Worm (Caenorhabditis elegans): ENCODE measurements around the gene rnp-1.

Gene rnp-1

DNA sequence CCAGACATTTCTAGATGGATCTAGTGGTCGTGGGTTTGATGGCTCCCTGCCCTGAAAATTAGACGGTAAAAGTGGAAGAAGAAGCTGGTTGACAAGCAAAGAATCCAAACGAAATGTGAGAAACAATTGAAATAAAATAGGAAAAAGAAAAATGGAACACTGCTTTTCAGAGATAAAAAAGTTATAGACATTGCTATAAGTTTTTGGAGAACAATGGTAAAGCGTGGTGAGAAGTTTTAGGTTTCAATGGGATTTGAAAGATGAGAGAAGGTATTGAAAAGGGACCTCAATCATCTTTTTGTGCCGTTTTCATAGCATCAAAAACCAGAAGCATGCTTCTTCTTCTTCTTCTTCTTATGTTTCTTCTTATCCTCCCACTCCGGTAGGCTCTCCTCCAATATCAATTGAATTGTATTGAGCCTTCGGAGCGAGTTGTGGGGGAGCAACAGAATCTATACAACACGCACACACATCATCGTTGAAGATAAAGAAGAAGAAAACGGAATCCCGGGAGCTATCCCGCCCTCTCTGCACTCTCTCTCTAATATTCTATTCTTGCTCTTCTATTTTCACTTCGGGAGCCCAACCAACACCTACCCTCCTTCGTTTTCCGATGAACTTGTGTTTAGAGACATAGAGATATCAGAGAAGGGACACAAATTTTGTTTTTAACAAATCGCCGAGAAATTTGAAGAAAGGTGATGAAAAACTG lies 42.4 kb downstream of the rnp-1 start, which contains the start of gene myo-3:
TSS of gene myo-3 (minus strand) at position 51 of the 712 bp plus-strand sequence.
- TF ChIP-seq fkh-10 (GFP tag; optimal IDR thresholded peaks at IDR 0.05) (no peak), rnt-1 (tag; optimal IDR thresholded peaks at IDR 0.05) (peak; percentile 37), hlh-6 (tag; optimal IDR thresholded peaks at IDR 0.05) (no peak), ceh-14 (tag; optimal IDR thresholded peaks at IDR 0.05) (no peak), nfya-1 (tag; optimal IDR thresholded peaks at IDR 0.05) (peak; percentile 12), gmeb-2 (tag; optimal IDR thresholded peaks at IDR 0.05) (no peak), mec-3 (tag; optimal IDR thresholded peaks at IDR 0.05; ENCODE audit: borderline replicate concordance) (no peak), eyg-1 (tag; optimal IDR thresholded peaks at IDR 0.05) (no peak), pros-1 (tag; optimal IDR thresholded peaks at IDR 0.05) (no peak), tbx-2 (tag; optimal IDR thresholded peaks at IDR 0.05) (no peak), ahr-1 (tag; optimal IDR thresholded peaks at IDR 0.05) (no peak), pha-4 (tag; optimal IDR thresholded peaks at IDR 0.05) (no peak), pax-1 (tag; optimal IDR thresholded peaks at IDR 0.05) (no peak), ceh-18 (tag; optimal IDR thresholded peaks at IDR 0.05) (peak; percentile 80), T23F11.4 (GFP tag; optimal IDR thresholded peaks at IDR 0.05) (no peak), ceh-34 (tag; optimal IDR thresholded peaks at IDR 0.05) (peak; percentile 22), elt-2 (tag; optimal IDR thresholded peaks at IDR 0.05) (no peak), lim-6 (tag; optimal IDR thresholded peaks at IDR 0.05) (no peak), unc-86 (tag; optimal IDR thresholded peaks at IDR 0.05) (no peak), hlh-30 (tag; optimal IDR thresholded peaks at IDR 0.05; ENCODE audit: insufficient read depth) (no peak), ztf-16 (tag; optimal IDR thresholded peaks at IDR 0.05) (no peak), ttx-3 (tag; optimal IDR thresholded peaks at IDR 0.05) (no peak), ceh-19 (GFP tag; optimal IDR thresholded peaks at IDR 0.05) (no peak)

DNA sequence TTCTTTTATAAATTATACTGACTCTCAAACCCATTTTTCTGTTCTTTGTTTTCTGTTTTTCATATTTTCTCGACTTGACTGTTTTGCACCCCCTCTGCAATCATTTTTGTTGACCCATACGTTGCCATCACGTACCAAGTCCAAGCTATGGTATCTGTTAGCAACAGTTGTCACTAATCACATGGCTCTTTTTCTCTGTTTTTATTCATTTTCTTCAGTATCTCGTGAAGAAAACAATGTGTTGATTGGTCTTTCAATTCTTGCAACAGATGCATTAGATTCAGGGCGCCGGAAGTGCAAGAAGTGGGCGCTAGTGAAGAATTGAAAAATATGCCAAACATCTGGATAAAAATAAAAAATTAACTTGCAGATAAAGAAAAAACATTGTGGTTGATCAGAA lies 43.4 kb downstream of the rnp-1 start:
- no peak for TF ChIP-seq tbx-7 (tag; optimal IDR thresholded peaks at IDR 0.05)
- TF ChIP-seq pha-4 (tag; optimal IDR thresholded peaks at IDR 0.05): no peak
- peak; percentile 27 for TF ChIP-seq ceh-18 (tag; optimal IDR thresholded peaks at IDR 0.05)
- TF ChIP-seq nfya-1 (tag; optimal IDR thresholded peaks at IDR 0.05): peak; percentile 23
- no peak for TF ChIP-seq unc-3 (GFP tag; conservative IDR thresholded peaks at IDR 0.05)
- no peak for TF ChIP-seq unc-3 (tag; optimal IDR thresholded peaks at IDR 0.05)
- TF ChIP-seq fkh-6 (tag; optimal IDR thresholded peaks at IDR 0.05): no peak
- TF ChIP-seq unc-55 (GFP tag; optimal IDR thresholded peaks at IDR 0.05): peak; percentile 15

DNA sequence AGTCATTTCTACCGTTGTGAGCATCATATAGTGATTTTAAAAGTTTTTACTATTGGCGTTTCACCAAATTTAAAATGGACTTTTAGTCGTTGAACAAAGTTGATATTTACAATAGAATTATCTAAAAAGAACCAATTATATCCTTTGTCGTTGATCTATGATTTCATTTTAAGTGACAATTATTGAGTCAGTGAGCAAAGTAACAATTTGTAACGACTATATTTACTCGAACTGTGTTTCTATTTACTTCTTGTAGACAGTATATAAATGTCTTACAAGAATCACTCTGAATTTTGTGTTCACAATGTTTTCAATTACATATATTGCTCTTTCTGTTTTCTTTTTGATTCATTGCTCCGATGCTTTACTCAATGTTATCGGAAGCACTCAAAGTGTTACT lies 49.1 kb downstream of the rnp-1 start, which contains the start of gene ttr-22:
TSS of gene ttr-22 (plus strand) at position 301 of the 400 bp plus-strand sequence.
- TF ChIP-seq ceh-9 (tag; optimal IDR thresholded peaks at IDR 0.05) (no peak), npax-4 (tag; optimal IDR thresholded peaks at IDR 0.05) (no peak), pqm-1 (tag; optimal IDR thresholded peaks at IDR 0.05) (no peak), ceh-14 (tag; optimal IDR thresholded peaks at IDR 0.05) (no peak), sox-4 (tag; optimal IDR thresholded peaks at IDR 0.05) (no peak), gmeb-2 (tag; optimal IDR thresholded peaks at IDR 0.05) (no peak), ceh-48 (tag; optimal IDR thresholded peaks at IDR 0.05) (no peak), pat-9 (tag; optimal IDR thresholded peaks at IDR 0.05) (no peak), fkh-10 (GFP tag; optimal IDR thresholded peaks at IDR 0.05) (no peak), ceh-6 (GFP tag; optimal IDR thresholded peaks at IDR 0.05) (no peak), K09A11.1 (tag; optimal IDR thresholded peaks at IDR 0.05; ENCODE audit: insufficient read depth) (no peak), ztf-16 (tag; optimal IDR thresholded peaks at IDR 0.05) (no peak), Y22D7AL.16 (tag; optimal IDR thresholded peaks at IDR 0.05) (no peak), hlh-13 (GFP tag; optimal IDR thresholded peaks at IDR 0.05) (no peak), ceh-19 (GFP tag; optimal IDR thresholded peaks at IDR 0.05) (no peak), unc-86 (tag; optimal IDR thresholded peaks at IDR 0.05) (no peak), pax-1 (tag; optimal IDR thresholded peaks at IDR 0.05) (no peak)

Measured in whole organism, late embryonic.